Worm (Caenorhabditis elegans) whole organism, L2 larva: ENCODE measurements around the gene cyp-13A10.

Experiments used
- C34F6.9 ChIP-seq: fragments of 150-350 bp; optimal IDR thresholded peaks from 2 replicates; lab custom pipeline; 2014; ENCODE audit warnings: missing biosample characterization, missing genetic modification characterization
- F13H6.1 ChIP-seq: sonication (generic microtip); optimal IDR thresholded peaks from 2 replicates; lab custom pipeline; 2016; ENCODE audit warnings: missing genetic modification characterization, missing compliant biosample characterization
- Y55F3AM.14 ChIP-seq: fragments of 200-800 bp; sonication (Bioruptor generic); optimal IDR thresholded peaks from 2 replicates; lab custom pipeline; 2018; ENCODE audit warnings: mild to moderate bottlenecking, missing genetic modification characterization, missing compliant biosample characterization
- ZK546.5 ChIP-seq: sonication (generic microtip); optimal IDR thresholded peaks from 2 replicates; lab custom pipeline; 2017; ENCODE audit warnings: missing biosample characterization, missing genetic modification characterization
- alr-1 ChIP-seq: fragments of 150-350 bp; optimal IDR thresholded peaks from 2 replicates; lab custom pipeline; 2014; ENCODE audit warnings: missing biosample characterization, missing genetic modification characterization
- aly-2 ChIP-seq: fragments of 150-350 bp; optimal IDR thresholded peaks from 2 replicates; lab custom pipeline; 2014; ENCODE audit warnings: missing biosample characterization, missing genetic modification characterization
- ama-1 ChIP-seq: fragments of 150-350 bp; optimal IDR thresholded peaks from 2 replicates; lab custom pipeline; 2018; ENCODE audit warnings: inconsistent platforms
- blmp-1 ChIP-seq: sonication (generic microtip); optimal IDR thresholded peaks from 2 replicates; lab custom pipeline; 2017; ENCODE audit warnings: missing genetic modification characterization, mild to moderate bottlenecking, missing compliant biosample characterization, antibody characterized with exemption, moderate library complexity; ENCODE audit not compliant: insufficient read depth
- ceh-16 ChIP-seq: fragments of 150-350 bp; optimal IDR thresholded peaks from 2 replicates; lab custom pipeline; 2014; ENCODE audit warnings: missing biosample characterization, missing genetic modification characterization
- ceh-82 ChIP-seq: fragments of 150-350 bp; optimal IDR thresholded peaks from 2 replicates; lab custom pipeline; 2014; ENCODE audit warnings: missing biosample characterization, missing genetic modification characterization
- crh-2 ChIP-seq: sonication (generic microtip); optimal IDR thresholded peaks from 2 replicates; lab custom pipeline; 2017; ENCODE audit warnings: missing biosample characterization, missing genetic modification characterization
- dmd-4 ChIP-seq: sonication (generic microtip); optimal IDR thresholded peaks from 2 replicates; lab custom pipeline; 2017; ENCODE audit warnings: missing biosample characterization, missing genetic modification characterization
- egl-27 ChIP-seq: sonication (generic microtip); optimal IDR thresholded peaks from 3 replicates; lab custom pipeline; 2017; ENCODE audit warnings: missing biosample characterization, missing genetic modification reagents, missing genetic modification characterization
- elt-3 ChIP-seq: sonication (generic microtip); optimal IDR thresholded peaks from 2 replicates; lab custom pipeline; 2017; ENCODE audit warnings: missing biosample characterization, missing genetic modification characterization
- fos-1 ChIP-seq: fragments of 150-350 bp; optimal IDR thresholded peaks from 2 replicates; lab custom pipeline; 2014; ENCODE audit warnings: missing biosample characterization, missing genetic modification characterization
- gmeb-1 ChIP-seq: fragments of 150-350 bp; optimal IDR thresholded peaks from 2 replicates; lab custom pipeline; 2014; ENCODE audit warnings: missing biosample characterization, missing genetic modification characterization
- lin-11 ChIP-seq: fragments of 150-350 bp; sonication (generic microtip); optimal IDR thresholded peaks from 2 replicates; lab custom pipeline; 2014; ENCODE audit warnings: missing biosample characterization, missing genetic modification characterization, inconsistent platforms, mixed read lengths
- lin-13 ChIP-seq: fragments of 150-350 bp; optimal IDR thresholded peaks from 2 replicates; lab custom pipeline; 2014; ENCODE audit warnings: missing biosample characterization, missing genetic modification reagents, missing genetic modification characterization
- lin-39 ChIP-seq: fragments of 150-350 bp; optimal IDR thresholded peaks from 2 replicates; lab custom pipeline; 2014; ENCODE audit warnings: missing biosample characterization, missing genetic modification reagents, missing genetic modification characterization
- lsy-2 ChIP-seq, 2 experiments: fragments of 150-350 bp in 1 of 2; sonication (generic microtip) in 1 of 2; optimal IDR thresholded peaks; 2 replicates each; lab custom pipeline; 2014 to 2017; ENCODE audit warnings: missing biosample characterization in 2 of 2, missing genetic modification characterization in 2 of 2
- mab-5 ChIP-seq: fragments of 150-350 bp; optimal IDR thresholded peaks from 2 replicates; lab custom pipeline; 2014; ENCODE audit warnings: missing biosample characterization, missing genetic modification characterization
- mbf-1 ChIP-seq: sonication (generic microtip); optimal IDR thresholded peaks from 2 replicates; lab custom pipeline; 2017; ENCODE audit warnings: missing biosample characterization, missing genetic modification characterization
- mdl-1 ChIP-seq, 2 experiments: fragments of 150-350 bp in 1 of 2; sonication (generic microtip) in 1 of 2; optimal IDR thresholded peaks; 2 replicates each; lab custom pipeline; 2017; ENCODE audit warnings: missing biosample characterization in 2 of 2, missing genetic modification characterization in 2 of 2
- nhr-10 ChIP-seq: sonication (generic microtip); optimal IDR thresholded peaks from 2 replicates; lab custom pipeline; 2017; ENCODE audit warnings: missing biosample characterization, missing genetic modification characterization
- nhr-11 ChIP-seq: fragments of 150-350 bp; optimal IDR thresholded peaks from 2 replicates; lab custom pipeline; 2014; ENCODE audit warnings: missing biosample characterization, missing genetic modification characterization
- nhr-129 ChIP-seq: fragments of 150-350 bp; optimal IDR thresholded peaks from 2 replicates; lab custom pipeline; 2014; ENCODE audit warnings: missing biosample characterization, missing genetic modification characterization
- nhr-21 ChIP-seq: fragments of 150-350 bp; optimal IDR thresholded peaks from 2 replicates; lab custom pipeline; 2014; ENCODE audit warnings: missing biosample characterization, missing genetic modification characterization
- nhr-23 ChIP-seq: fragments of 150-350 bp; optimal IDR thresholded peaks from 2 replicates; lab custom pipeline; 2014; ENCODE audit warnings: missing biosample characterization, missing genetic modification reagents, missing genetic modification characterization
- nhr-237 ChIP-seq: fragments of 150-350 bp; optimal IDR thresholded peaks from 2 replicates; lab custom pipeline; 2014; ENCODE audit warnings: missing biosample characterization, missing genetic modification characterization
- nhr-25 ChIP-seq: fragments of 150-350 bp; sonication (generic microtip); optimal IDR thresholded peaks from 3 replicates; lab custom pipeline; 2014; ENCODE audit warnings: missing biosample characterization, missing genetic modification characterization
- nhr-6 ChIP-seq: fragments of 150-350 bp; optimal IDR thresholded peaks from 2 replicates; lab custom pipeline; 2014; ENCODE audit warnings: missing biosample characterization, missing genetic modification characterization
- nhr-77 ChIP-seq: fragments of 150-350 bp; optimal IDR thresholded peaks from 2 replicates; lab custom pipeline; 2014; ENCODE audit warnings: missing biosample characterization, missing genetic modification characterization
- peb-1 ChIP-seq: fragments of 150-350 bp; optimal IDR thresholded peaks from 2 replicates; lab custom pipeline; 2014; ENCODE audit warnings: missing biosample characterization, missing genetic modification characterization
- sem-4 ChIP-seq: fragments of 150-350 bp; optimal IDR thresholded peaks from 2 replicates; lab custom pipeline; 2014; ENCODE audit warnings: missing biosample characterization, missing genetic modification reagents, missing genetic modification characterization
- skn-1 ChIP-seq: sonication (generic microtip); optimal IDR thresholded peaks from 2 replicates; lab custom pipeline; 2017; ENCODE audit warnings: missing biosample characterization, missing genetic modification characterization
- sma-3 ChIP-seq: sonication (generic microtip); optimal IDR thresholded peaks from 2 replicates; lab custom pipeline; 2016; ENCODE audit warnings: missing genetic modification reagents, missing genetic modification characterization, missing compliant biosample characterization
- sma-9 ChIP-seq, 2 experiments: fragments of 150-350 bp in 1 of 2; sonication (generic microtip) in 1 of 2; optimal IDR thresholded peaks; 2 replicates each; lab custom pipeline; 2014 to 2016; ENCODE audit warnings: missing genetic modification characterization in 2 of 2, mild to moderate bottlenecking in 1 of 2, missing biosample characterization in 1 of 2, missing compliant biosample characterization in 1 of 2, missing genetic modification reagents in 1 of 2, moderate library complexity in 1 of 2
- unc-39 ChIP-seq: fragments of 150-350 bp; optimal IDR thresholded peaks from 2 replicates; lab custom pipeline; 2014; ENCODE audit warnings: missing biosample characterization, missing genetic modification characterization
- unc-55 ChIP-seq: fragments of 150-350 bp; sonication (generic microtip); optimal IDR thresholded peaks from 3 replicates; lab custom pipeline; 2014; ENCODE audit warnings: missing biosample characterization, missing genetic modification reagents, missing genetic modification characterization
- unc-62 ChIP-seq: fragments of 150-350 bp; optimal IDR thresholded peaks from 2 replicates; lab custom pipeline; 2014; ENCODE audit warnings: missing biosample characterization, missing genetic modification reagents, missing genetic modification characterization
- zag-1 ChIP-seq: fragments of 150-350 bp; optimal IDR thresholded peaks from 2 replicates; lab custom pipeline; 2014; ENCODE audit warnings: missing biosample characterization, missing genetic modification characterization
- ztf-1 ChIP-seq: fragments of 200-800 bp; sonication (Bioruptor generic); conservative IDR thresholded peaks from 2 replicates; pipeline ENCODE4 v1.3.6; 2022; ENCODE audit warnings: missing genetic modification characterization, missing compliant biosample characterization
- ztf-11 ChIP-seq: sonication (generic microtip); optimal IDR thresholded peaks from 2 replicates; lab custom pipeline; 2017; ENCODE audit warnings: missing biosample characterization, missing genetic modification characterization
- ztf-4 ChIP-seq: fragments of 150-350 bp; optimal IDR thresholded peaks from 2 replicates; lab custom pipeline; 2014; ENCODE audit warnings: missing biosample characterization, missing genetic modification characterization

Gene cyp-13A10

ce11 chrII:9646928-9647838 lies 15.5 kb downstream of the cyp-13A10 start, which contains the start of gene sqv-8:
TSS of gene sqv-8 (plus strand) at chrII:9646978.
- TF ChIP-seq fos-1 (tag; lab: Kevin White, UChicago) (peak; percentile 16), ceh-82 (tag; lab: Kevin White, UChicago) (no peak), ztf-11 (no peak), skn-1 (tag; lab: Kevin White, UChicago) (no peak), sma-9 (GFP tag; optimal IDR thresholded peaks at IDR 0.05; lab: Kevin White, UChicago) (peak; percentile 32), sma-9 (tag; optimal IDR thresholded peaks at IDR 0.05; lab: Kevin White, UChicago) (no peak), nhr-21 (tag; lab: Kevin White, UChicago) (no peak), ama-1 (lab: Kevin White, UChicago) (no peak), nhr-129 (tag; lab: Kevin White, UChicago) (peak; percentile 27), unc-62 (GFP tag; lab: Kevin White, UChicago) (no peak), zag-1 (tag; lab: Kevin White, UChicago) (no peak), nhr-6 (tag; lab: Kevin White, UChicago) (no peak), nhr-237 (tag; lab: Kevin White, UChicago) (no peak), F13H6.1 (tag; lab: Kevin White, UChicago) (no peak), unc-39 (tag; lab: Kevin White, UChicago) (no peak), nhr-11 (tag; lab: Kevin White, UChicago) (no peak), mbf-1 (tag; lab: Kevin White, UChicago) (no peak), sem-4 (tag; lab: Kevin White, UChicago) (no peak), lin-11 (tag; lab: Kevin White, UChicago) (no peak), unc-55 (GFP tag; lab: Kevin White, UChicago) (peak; percentile 33), lsy-2 (tag; optimal IDR thresholded peaks at IDR 0.05; lab: Kevin White, UChicago) (peak in 1 of 2 experiments; percentile 34), nhr-77 (no peak), gmeb-1 (tag; lab: Kevin White, UChicago) (no peak), ztf-1 (no peak), C34F6.9 (tag; lab: Kevin White, UChicago) (peak; percentile 82), mab-5 (no peak), crh-2 (peak; percentile 21), sma-3 (GFP tag; lab: Kevin White, UChicago) (no peak), nhr-23 (tag; lab: Kevin White, UChicago) (no peak), ZK546.5 (tag; lab: Kevin White, UChicago) (no peak), nhr-10 (tag; lab: Kevin White, UChicago) (no peak), aly-2 (tag; lab: Kevin White, UChicago) (no peak)
- TF ChIP-seq, all 48 proteins: peak for 7

- TF ChIP-seq Y55F3AM.14 (GFP tag; lab: Kevin White, UChicago) (peak; percentile 75), unc-62 (GFP tag; lab: Kevin White, UChicago) (no peak), fos-1 (tag; lab: Kevin White, UChicago) (peak; percentile 95), alr-1 (tag; lab: Kevin White, UChicago) (no peak), nhr-21 (tag; lab: Kevin White, UChicago) (peak; percentile 53), sma-3 (GFP tag; lab: Kevin White, UChicago) (peak; percentile 51), C34F6.9 (tag; lab: Kevin White, UChicago) (peak; percentile 86), lsy-2 (tag; optimal IDR thresholded peaks at IDR 0.05; lab: Kevin White, UChicago) (peak; percentile 32 to 74), peb-1 (no peak), blmp-1 (tag; lab: Kevin White, UChicago) (peak; percentile 78), lin-39 (tag; lab: Kevin White, UChicago) (no peak), dmd-4 (tag; lab: Kevin White, UChicago) (no peak), mab-5 (peak; percentile 55), nhr-11 (tag; lab: Kevin White, UChicago) (no peak), mbf-1 (tag; lab: Kevin White, UChicago) (no peak), sem-4 (tag; lab: Kevin White, UChicago) (peak; percentile 73), unc-55 (GFP tag; lab: Kevin White, UChicago) (peak; percentile 88), F13H6.1 (tag; lab: Kevin White, UChicago) (peak; percentile 81), nhr-6 (tag; lab: Kevin White, UChicago) (peak; percentile 12), ZK546.5 (tag; lab: Kevin White, UChicago) (no peak), egl-27 (tag; lab: Kevin White, UChicago) (peak; percentile 80), ceh-82 (tag; lab: Kevin White, UChicago) (peak; percentile 42), ztf-4 (tag; lab: Kevin White, UChicago) (peak; percentile 72), nhr-25 (peak; percentile 85), nhr-23 (tag; lab: Kevin White, UChicago) (no peak), lin-11 (tag; lab: Kevin White, UChicago) (peak; percentile 35), elt-3 (tag; lab: Kevin White, UChicago) (no peak), mdl-1 (tag; optimal IDR thresholded peaks at IDR 0.05; lab: Kevin White, UChicago) (peak in 1 of 2 experiments; percentile 39), gmeb-1 (tag; lab: Kevin White, UChicago) (peak; percentile 16), lin-13 (GFP tag; lab: Kevin White, UChicago) (peak; percentile 45), sma-9 (GFP tag; optimal IDR thresholded peaks at IDR 0.05; lab: Kevin White, UChicago) (peak; percentile 76), sma-9 (tag; optimal IDR thresholded peaks at IDR 0.05; lab: Kevin White, UChicago) (no peak), ztf-11 (no peak), nhr-129 (tag; lab: Kevin White, UChicago) (peak; percentile 94), ceh-16 (tag; lab: Kevin White, UChicago) (peak; percentile 35), crh-2 (peak; percentile 79), ama-1 (lab: Kevin White, UChicago) (peak; percentile 76)
- TF ChIP-seq, all 48 proteins: peak for 25
Measured at ce11 chrII:9646122-9646555, 16.5 kb downstream of the cyp-13A10 start.
